Fruit fly (Drosophila melanogaster) whole organism, prepupa: ENCODE data around the gene CG2656.

Experiments
- Blimp-1 ChIP-seq: fragments of 200-800 bp; sonication (Bioruptor generic); optimal IDR thresholded peaks from 3 replicates; lab custom pipeline; 2017; ENCODE audit warnings: missing biosample characterization, missing genetic modification characterization, mild to moderate bottlenecking, moderate library complexity, missing genetic modification reagents
- CG10631 ChIP-seq: fragments of 200-800 bp; sonication (Bioruptor generic); optimal IDR thresholded peaks from 2 replicates; lab custom pipeline; 2016; ENCODE audit warnings: missing biosample characterization, missing genetic modification characterization
- CG10669 ChIP-seq: fragments of 200-800 bp; sonication (Bioruptor generic); optimal IDR thresholded peaks from 3 replicates; lab custom pipeline; 2018; ENCODE audit warnings: missing biosample characterization, mild to moderate bottlenecking, missing genetic modification characterization, moderate library complexity
- CG11294 ChIP-seq: fragments of 200-800 bp; sonication (Bioruptor generic); IDR thresholded peaks from 2 replicates; pipeline ENCODE4 v1.3.6; 2022; ENCODE audit warnings: missing biosample characterization, missing genetic modification characterization
- CG11762 ChIP-seq: fragments of 200-800 bp; sonication (Bioruptor generic); optimal IDR thresholded peaks from 3 replicates; lab custom pipeline; 2016; ENCODE audit warnings: missing biosample characterization, missing genetic modification characterization; ENCODE audit not compliant: insufficient read depth
- CG11902 ChIP-seq: fragments of 200-800 bp; sonication (Bioruptor generic); optimal IDR thresholded peaks from 3 replicates; lab custom pipeline; 2016; ENCODE audit warnings: missing biosample characterization, missing genetic modification characterization
- CG15336 ChIP-seq: fragments of 200-800 bp; sonication (Bioruptor generic); IDR thresholded peaks from 2 replicates; pipeline ENCODE4 v1.3.6; 2022; ENCODE audit warnings: missing biosample characterization, missing genetic modification characterization
- CG16779 ChIP-seq: fragments of 200-800 bp; sonication (Bioruptor generic); optimal IDR thresholded peaks from 3 replicates; lab custom pipeline; 2017; ENCODE audit warnings: missing biosample characterization, mild to moderate bottlenecking, missing genetic modification characterization
- CG3032 ChIP-seq: fragments of 200-800 bp; optimal IDR thresholded peaks from 2 replicates; lab custom pipeline; 2019; ENCODE audit warnings: missing biosample characterization, mild to moderate bottlenecking, missing genetic modification characterization, moderate library complexity
- CG31627 ChIP-seq: fragments of 200-800 bp; sonication (Bioruptor generic); optimal IDR thresholded peaks from 3 replicates; lab custom pipeline; 2016; ENCODE audit warnings: missing biosample characterization, missing genetic modification characterization
- CG34406 ChIP-seq: fragments of 200-800 bp; sonication (Bioruptor generic); optimal IDR thresholded peaks from 3 replicates; lab custom pipeline; 2016; ENCODE audit warnings: missing biosample characterization, missing genetic modification characterization
- CG3919 ChIP-seq: fragments of 200-800 bp; sonication (Bioruptor generic); optimal IDR thresholded peaks from 3 replicates; lab custom pipeline; 2016; ENCODE audit warnings: missing biosample characterization, missing genetic modification characterization
- CG4318 ChIP-seq: fragments of 200-800 bp; sonication (Bioruptor generic); optimal IDR thresholded peaks from 3 replicates; lab custom pipeline; 2017; ENCODE audit warnings: missing biosample characterization, mild to moderate bottlenecking, missing genetic modification characterization
- CG6276 ChIP-seq: fragments of 200-800 bp; sonication (Bioruptor generic); optimal IDR thresholded peaks from 2 replicates; lab custom pipeline; 2017; ENCODE audit warnings: missing biosample characterization, mild to moderate bottlenecking, missing genetic modification characterization
- CG6808 ChIP-seq: fragments of 200-800 bp; sonication (Bioruptor generic); optimal IDR thresholded peaks from 3 replicates; lab custom pipeline; 2017; ENCODE audit warnings: missing biosample characterization, missing genetic modification characterization, mild to moderate bottlenecking, moderate library complexity, missing genetic modification reagents
- CG6854 ChIP-seq: fragments of 200-800 bp; sonication (Bioruptor generic); optimal IDR thresholded peaks from 2 replicates; lab custom pipeline; 2017; ENCODE audit warnings: missing biosample characterization, mild to moderate bottlenecking, missing genetic modification characterization
- CG8119 ChIP-seq: fragments of 200-800 bp; sonication (Bioruptor generic); IDR thresholded peaks from 3 replicates; pipeline ENCODE4 v1.3.6; 2022; ENCODE audit warnings: missing biosample characterization, missing genetic modification characterization
- CG8319 ChIP-seq: fragments of 200-800 bp; sonication (Bioruptor generic); optimal IDR thresholded peaks from 3 replicates; lab custom pipeline; 2016; ENCODE audit warnings: missing biosample characterization, missing genetic modification characterization
- CG8632 ChIP-seq: fragments of 200-800 bp; sonication (Bioruptor generic); optimal IDR thresholded peaks from 3 replicates; lab custom pipeline; 2016; ENCODE audit warnings: missing biosample characterization, missing genetic modification characterization
- CG9139 ChIP-seq: fragments of 200-800 bp; sonication (Bioruptor generic); optimal IDR thresholded peaks from 3 replicates; lab custom pipeline; 2017; ENCODE audit warnings: missing biosample characterization, mild to moderate bottlenecking, missing genetic modification characterization
- Eip78C ChIP-seq: fragments of 200-800 bp; sonication (Bioruptor generic); peaks from one replicate; lab custom pipeline; 2016; ENCODE audit warnings: missing biosample characterization, missing genetic modification characterization
- Eip93F ChIP-seq: fragments of 200-800 bp; sonication (Bioruptor generic); optimal IDR thresholded peaks from 2 replicates; lab custom pipeline; 2016; ENCODE audit warnings: missing biosample characterization, mild to moderate bottlenecking, missing genetic modification characterization
- Ets21C ChIP-seq: fragments of 200-800 bp; sonication (Bioruptor generic); optimal IDR thresholded peaks from 3 replicates; lab custom pipeline; 2016; ENCODE audit warnings: missing biosample characterization, missing genetic modification characterization
- Gug ChIP-seq: fragments of 200-800 bp; sonication (Bioruptor generic); IDR thresholded peaks from 2 replicates; pipeline ENCODE4 v1.3.6; 2022; ENCODE audit warnings: missing biosample characterization, missing genetic modification characterization
- Hr39 ChIP-seq: fragments of 200-800 bp; sonication (Bioruptor generic); optimal IDR thresholded peaks from 2 replicates; lab custom pipeline; 2016; ENCODE audit warnings: missing biosample characterization, missing genetic modification characterization
- Lpt ChIP-seq: fragments of 200-800 bp; sonication (Bioruptor generic); optimal IDR thresholded peaks from 3 replicates; lab custom pipeline; 2016; ENCODE audit warnings: missing biosample characterization, missing genetic modification characterization
- Met ChIP-seq: fragments of 200-800 bp; sonication (Bioruptor generic); optimal IDR thresholded peaks from 3 replicates; lab custom pipeline; 2016; ENCODE audit warnings: missing biosample characterization, missing genetic modification characterization
- OdsH ChIP-seq: fragments of 200-800 bp; sonication (Bioruptor generic); optimal IDR thresholded peaks from 3 replicates; lab custom pipeline; 2016; ENCODE audit warnings: missing biosample characterization, missing genetic modification characterization
- Smox ChIP-seq: fragments of 200-800 bp; sonication (Bioruptor generic); optimal IDR thresholded peaks from 3 replicates; lab custom pipeline; 2016; ENCODE audit warnings: missing biosample characterization, missing genetic modification characterization
- Sox14 ChIP-seq: fragments of 200-800 bp; sonication (Bioruptor generic); optimal IDR thresholded peaks from 3 replicates; lab custom pipeline; 2016; ENCODE audit warnings: missing biosample characterization, missing genetic modification characterization
- Sox15 ChIP-seq: fragments of 200-800 bp; sonication (Bioruptor generic); optimal IDR thresholded peaks from 3 replicates; lab custom pipeline; 2016; ENCODE audit warnings: missing biosample characterization, missing genetic modification characterization
- acj6 ChIP-seq: fragments of 200-800 bp; sonication (Bioruptor generic); optimal IDR thresholded peaks from 3 replicates; lab custom pipeline; 2016; ENCODE audit warnings: missing biosample characterization, missing genetic modification characterization
- dac ChIP-seq: fragments of 200-800 bp; sonication (Bioruptor generic); optimal IDR thresholded peaks from 2 replicates; lab custom pipeline; 2017; ENCODE audit warnings: missing biosample characterization, mild to moderate bottlenecking, missing genetic modification characterization
- esn ChIP-seq: fragments of 200-800 bp; sonication (Bioruptor generic); optimal IDR thresholded peaks from 2 replicates; lab custom pipeline; 2016; ENCODE audit warnings: missing biosample characterization, mild to moderate bottlenecking, missing genetic modification characterization, moderate library complexity
- fd59A ChIP-seq: fragments of 200-800 bp; sonication (Bioruptor generic); optimal IDR thresholded peaks from 2 replicates; lab custom pipeline; 2017; ENCODE audit warnings: missing biosample characterization, mild to moderate bottlenecking, missing genetic modification characterization, missing genetic modification reagents
- fd85E ChIP-seq: fragments of 200-800 bp; sonication (Bioruptor generic); optimal IDR thresholded peaks from 3 replicates; lab custom pipeline; 2016; ENCODE audit warnings: missing biosample characterization, missing genetic modification characterization
- fkh ChIP-seq: fragments of 200-800 bp; sonication (Bioruptor generic); optimal IDR thresholded peaks from 3 replicates; lab custom pipeline; 2017; ENCODE audit warnings: missing biosample characterization, mild to moderate bottlenecking, missing genetic modification characterization, moderate library complexity
- lz ChIP-seq: fragments of 200-800 bp; sonication (Bioruptor generic); optimal IDR thresholded peaks from 3 replicates; lab custom pipeline; 2016; ENCODE audit warnings: missing biosample characterization, missing genetic modification characterization
- net ChIP-seq: fragments of 200-800 bp; sonication (Bioruptor generic); optimal IDR thresholded peaks from 3 replicates; lab custom pipeline; 2016; ENCODE audit warnings: missing biosample characterization, missing genetic modification characterization
- pdm3 ChIP-seq: fragments of 200-800 bp; sonication (Bioruptor generic); optimal IDR thresholded peaks from 3 replicates; lab custom pipeline; 2016; ENCODE audit warnings: missing biosample characterization, missing genetic modification characterization
- salr ChIP-seq, 2 experiments: fragments of 200-800 bp; sonication (Bioruptor generic); optimal IDR thresholded peaks; 3 replicates each; lab custom pipeline; 2016 to 2018; ENCODE audit warnings: missing biosample characterization in 2 of 2, missing genetic modification characterization in 2 of 2, mild to moderate bottlenecking in 1 of 2
- spab ChIP-seq: fragments of 200-800 bp; sonication (Bioruptor generic); optimal IDR thresholded peaks from 2 replicates; lab custom pipeline; 2017; ENCODE audit warnings: missing biosample characterization, mild to moderate bottlenecking, missing genetic modification characterization, missing genetic modification reagents
- ss ChIP-seq, 2 experiments: fragments of 200-800 bp; sonication (Bioruptor generic); optimal IDR thresholded peaks; 2 replicates in 1 of 2; 3 replicates in 1 of 2; lab custom pipeline; 2017 to 2018; ENCODE audit warnings: mild to moderate bottlenecking in 2 of 2, missing biosample characterization in 2 of 2, missing genetic modification characterization in 2 of 2, moderate library complexity in 1 of 2
- svp ChIP-seq: fragments of 200-800 bp; sonication (Bioruptor generic); peaks from one replicate; lab custom pipeline; 2016; ENCODE audit warnings: missing biosample characterization, missing genetic modification characterization
- topi ChIP-seq: fragments of 200-800 bp; sonication (Bioruptor generic); optimal IDR thresholded peaks from 3 replicates; lab custom pipeline; 2016; ENCODE audit warnings: missing biosample characterization, missing genetic modification characterization
- vri ChIP-seq: fragments of 200-800 bp; sonication (Bioruptor generic); optimal IDR thresholded peaks from 3 replicates; lab custom pipeline; 2016; ENCODE audit warnings: missing biosample characterization, mild to moderate bottlenecking, missing genetic modification characterization

The CG2656 gene

dm6 chr3R:7186242-7187092, 41.9 kb downstream of the CG2656 start, which contains the start of the genes CG10055 and lap:
Gene CG10055, minus strand, starts transcription at chr3R:7186673.
Gene lap, plus strand, starts transcription at chr3R:7186994.
- TF ChIP-seq CG11762 = no peak
- TF ChIP-seq CG3032 (tag; lab: Kevin White, UChicago) = peak; percentile 3
- TF ChIP-seq svp (GFP tag; lab: Kevin White, UChicago) = peak; percentile 56
- no peak for TF ChIP-seq CG15336
- TF ChIP-seq CG11294 (GFP tag; lab: Robert Waterston, UW) = 0 out of 2 replicates have a peak, but pooled peaks have one; percentile 4

- TF ChIP-seq CG11902 (GFP tag; lab: Kevin White, UChicago) (no peak), CG10631 (GFP tag; lab: Kevin White, UChicago) (peak; percentile 43), vri (GFP tag; lab: Kevin White, UChicago) (no peak), spab (GFP tag; lab: Kevin White, UChicago) (peak; percentile 5), fd85E (GFP tag; lab: Kevin White, UChicago) (no peak), CG6276 (GFP tag; lab: Kevin White, UChicago) (peak; percentile 36), CG11294 (GFP tag; lab: Robert Waterston, UW) (no peak), CG10669 (GFP tag; lab: Kevin White, UChicago) (peak; percentile 33), CG8119 (GFP tag; lab: Robert Waterston, UW) (no peak), esn (peak; percentile 45), Eip93F (GFP tag; lab: Kevin White, UChicago) (no peak), pdm3 (GFP tag; lab: Kevin White, UChicago) (peak; percentile 45), acj6 (GFP tag; lab: Kevin White, UChicago) (peak; percentile 46), Ets21C (peak; percentile 0), salr (GFP tag; optimal IDR thresholded peaks at IDR 0.05; lab: Kevin White, UChicago) (peak in 1 of 2 experiments; percentile 17), CG6854 (GFP tag; lab: Kevin White, UChicago) (no peak), Blimp-1 (GFP tag; lab: Kevin White, UChicago) (no peak), lz (GFP tag; lab: Kevin White, UChicago) (peak; percentile 40), CG34406 (no peak), fd59A (GFP tag; lab: Kevin White, UChicago) (no peak), CG11762 (no peak), Eip78C (GFP tag; lab: Kevin White, UChicago) (peak; percentile 77), CG4318 (GFP tag; lab: Kevin White, UChicago) (peak; percentile 23), dac (no peak), OdsH (GFP tag; lab: Kevin White, UChicago) (no peak), topi (GFP tag; lab: Kevin White, UChicago) (peak; percentile 28), net (GFP tag; lab: Kevin White, UChicago) (peak; percentile 53), Lpt (GFP tag; lab: Kevin White, UChicago) (peak; percentile 3), Sox14 (peak; percentile 9), CG8632 (GFP tag; lab: Kevin White, UChicago) (peak; percentile 15), fkh (GFP tag; lab: Kevin White, UChicago) (no peak), CG8319 (GFP tag; lab: Kevin White, UChicago) (peak; percentile 10), ss (GFP tag; optimal IDR thresholded peaks at IDR 0.05; lab: Kevin White, UChicago) (no peak), CG9139 (GFP tag; lab: Kevin White, UChicago) (peak; percentile 2), Gug (GFP tag; lab: Robert Waterston, UW) (no peak), CG16779 (tag; lab: Kevin White, UChicago) (no peak), Met (GFP tag; lab: Kevin White, UChicago) (no peak), Smox (GFP tag; lab: Kevin White, UChicago) (no peak), Sox15 (GFP tag; lab: Kevin White, UChicago) (no peak), CG3919 (GFP tag; lab: Kevin White, UChicago) (no peak), CG31627 (no peak), svp (GFP tag; lab: Kevin White, UChicago) (peak; percentile 75), CG6808 (GFP tag; lab: Kevin White, UChicago) (no peak), Hr39 (GFP tag; lab: Kevin White, UChicago) (no peak)
Observed at dm6 chr3R:7187093-7187912, 42.8 kb downstream of the CG2656 start.
